Worm (Caenorhabditis elegans) whole organism, L4 larva: ENCODE measurements around the gene F52C9.5.

Source experiments
- F26F4.8 ChIP-seq: fragments of 200-800 bp; sonication (Bioruptor generic); conservative IDR thresholded peaks from 2 replicates; pipeline ENCODE4 v1.3.6; 2022; ENCODE audit warnings: missing genetic modification characterization, missing compliant biosample characterization
- F37D6.2 ChIP-seq: sonication (generic microtip); optimal IDR thresholded peaks from 2 replicates; lab custom pipeline; 2016; ENCODE audit warnings: mild to moderate bottlenecking, missing genetic modification characterization, missing compliant biosample characterization
- Y105C5A.15 ChIP-seq: fragments of 200-800 bp; sonication (Bioruptor generic); IDR thresholded peaks from 2 replicates; pipeline ENCODE4 v1.3.6; 2022; ENCODE audit warnings: missing genetic modification characterization, missing compliant biosample characterization
- Y48G9A.11 ChIP-seq: fragments of 200-800 bp; sonication (Bioruptor generic); IDR thresholded peaks from 2 replicates; pipeline ENCODE4 v1.3.6; 2022; ENCODE audit warnings: missing genetic modification reagents, missing genetic modification characterization, missing compliant biosample characterization
- ama-1 ChIP-seq: fragments of 150-350 bp; optimal IDR thresholded peaks from 2 replicates; lab custom pipeline; 2014; ENCODE audit warnings: inconsistent platforms, mixed read lengths
- attf-4 ChIP-seq: sonication (generic microtip); optimal IDR thresholded peaks from 3 replicates; lab custom pipeline; 2017; ENCODE audit warnings: missing biosample characterization, missing genetic modification characterization
- ceh-28 ChIP-seq: fragments of 150-350 bp; optimal IDR thresholded peaks from 2 replicates; lab custom pipeline; 2014; ENCODE audit warnings: missing biosample characterization, missing genetic modification reagents, missing genetic modification characterization
- ceh-62 ChIP-seq: sonication (generic microtip); optimal IDR thresholded peaks from 2 replicates; lab custom pipeline; 2017; ENCODE audit warnings: missing biosample characterization, missing genetic modification characterization
- daf-16 ChIP-seq, 3 experiments: sonication (generic microtip); optimal IDR thresholded peaks; 2 replicates each; lab custom pipeline; 2016 to 2017; ENCODE audit warnings: missing genetic modification characterization in 3 of 3, missing genetic modification reagents in 3 of 3, mild to moderate bottlenecking in 2 of 3, missing compliant biosample characterization in 2 of 3, missing biosample characterization in 1 of 3, moderate library complexity in 1 of 3
- daf-8 ChIP-seq: fragments of 200-800 bp; sonication (Bioruptor generic); IDR thresholded peaks from 2 replicates; pipeline ENCODE4 v1.3.6; 2022; ENCODE audit warnings: missing genetic modification characterization, missing compliant biosample characterization
- dmd-9 ChIP-seq: fragments of 200-800 bp; sonication (Bioruptor generic); IDR thresholded peaks from 2 replicates; pipeline ENCODE4 v1.3.6; 2022; ENCODE audit warnings: missing genetic modification reagents, missing genetic modification characterization, missing compliant biosample characterization
- dpl-1 ChIP-seq: fragments of 150-350 bp; optimal IDR thresholded peaks from 2 replicates; lab custom pipeline; 2014; ENCODE audit warnings: missing biosample characterization, missing genetic modification reagents, missing genetic modification characterization
- dve-1 ChIP-seq: sonication (generic microtip); optimal IDR thresholded peaks from 2 replicates; lab custom pipeline; 2017; ENCODE audit warnings: antibody characterized with exemption, mild to moderate bottlenecking, missing genetic modification characterization, missing compliant biosample characterization; ENCODE audit not compliant: insufficient read depth
- hlh-30 ChIP-seq: sonication (generic microtip); optimal IDR thresholded peaks from 2 replicates; lab custom pipeline; 2017; ENCODE audit warnings: antibody characterized with exemption, mild to moderate bottlenecking, missing genetic modification characterization, missing compliant biosample characterization; ENCODE audit not compliant: insufficient read depth
- hmg-1.1 ChIP-seq: fragments of 200-800 bp; sonication (Bioruptor generic); IDR thresholded peaks from 2 replicates; pipeline ENCODE4 v1.3.6; 2022; ENCODE audit warnings: missing genetic modification reagents, missing genetic modification characterization, missing compliant biosample characterization
- lsy-2 ChIP-seq, 2 experiments: fragments of 150-350 bp in 1 of 2; sonication (generic microtip) in 1 of 2; optimal IDR thresholded peaks; 2 replicates each; lab custom pipeline; 2014 to 2017; ENCODE audit warnings: missing biosample characterization in 2 of 2, missing genetic modification characterization in 2 of 2
- mep-1 ChIP-seq: fragments of 150-350 bp; sonication (generic microtip); optimal IDR thresholded peaks from 3 replicates; lab custom pipeline; 2014; ENCODE audit warnings: missing biosample characterization, missing genetic modification characterization
- mes-2 ChIP-seq: sonication (generic microtip); optimal IDR thresholded peaks from 2 replicates; lab custom pipeline; 2016; ENCODE audit warnings: missing genotype, mild to moderate bottlenecking, missing genetic modification characterization, missing compliant biosample characterization; ENCODE audit not compliant: poor library complexity, severe bottlenecking
- nhr-102 ChIP-seq: sonication (generic microtip); optimal IDR thresholded peaks from 2 replicates; lab custom pipeline; 2016; ENCODE audit warnings: mild to moderate bottlenecking, missing genetic modification characterization, moderate library complexity, missing compliant biosample characterization
- nhr-111 ChIP-seq: fragments of 200-800 bp; sonication (Bioruptor generic); optimal IDR thresholded peaks from 2 replicates; lab custom pipeline; 2018; ENCODE audit warnings: mild to moderate bottlenecking, missing genetic modification characterization, missing compliant biosample characterization
- nhr-42 ChIP-seq: fragments of 200-800 bp; sonication (Bioruptor generic); IDR thresholded peaks from 2 replicates; pipeline ENCODE4 v1.3.6; 2022; ENCODE audit warnings: missing genetic modification characterization, missing compliant biosample characterization
- nhr-6 ChIP-seq: fragments of 150-350 bp; optimal IDR thresholded peaks from 2 replicates; lab custom pipeline; 2014; ENCODE audit warnings: missing biosample characterization, missing genetic modification characterization
- nhr-76 ChIP-seq: fragments of 150-350 bp; optimal IDR thresholded peaks from 2 replicates; lab custom pipeline; 2014; ENCODE audit warnings: missing biosample characterization, missing genetic modification characterization
- pha-4 ChIP-seq, 2 experiments: fragments of 150-350 bp in 1 of 2; fragments of 200-800 bp in 1 of 2; sonication (Bioruptor generic) in 1 of 2; IDR thresholded peaks in 1 of 2; optimal IDR thresholded peaks in 1 of 2; 2 replicates each; pipeline versions ENCODE4 v1.3.6 to Lab custom; 2014 to 2022; ENCODE audit warnings: missing genetic modification characterization in 2 of 2, missing genetic modification reagents in 2 of 2, missing biosample characterization in 1 of 2, missing compliant biosample characterization in 1 of 2
- pqm-1 ChIP-seq: sonication (generic microtip); optimal IDR thresholded peaks from 2 replicates; lab custom pipeline; 2017; ENCODE audit warnings: missing biosample characterization, missing genetic modification characterization
- rbr-2 ChIP-seq: sonication (generic microtip); optimal IDR thresholded peaks from 2 replicates; lab custom pipeline; 2016; ENCODE audit warnings: missing genotype, missing genetic modification characterization, missing compliant biosample characterization
- spr-1 ChIP-seq: sonication (generic microtip); optimal IDR thresholded peaks from 2 replicates; lab custom pipeline; 2016; ENCODE audit warnings: mild to moderate bottlenecking, missing genetic modification characterization, missing compliant biosample characterization
- tra-1 ChIP-seq: fragments of 200-800 bp; sonication (Bioruptor generic); IDR thresholded peaks from 2 replicates; pipeline ENCODE4 v1.3.6; 2022; ENCODE audit warnings: missing genetic modification reagents, missing genetic modification characterization, missing compliant biosample characterization
- unc-130 ChIP-seq: sonication (generic microtip); optimal IDR thresholded peaks from 2 replicates; lab custom pipeline; 2016; ENCODE audit warnings: missing genetic modification reagents, missing genetic modification characterization, missing compliant biosample characterization
- unc-62 ChIP-seq, 3 experiments: fragments of 150-350 bp in 1 of 3; sonication (generic microtip); optimal IDR thresholded peaks in 2 of 3; peaks in 1 of 3; 1 replicate in 1 of 3; 2 replicates in 2 of 3; lab custom pipeline; 2014 to 2017; ENCODE audit warnings: missing biosample characterization in 3 of 3, missing genetic modification characterization in 3 of 3, missing genetic modification reagents in 3 of 3, missing genotype in 1 of 3
- zfp-2 ChIP-seq: sonication (generic microtip); optimal IDR thresholded peaks from 2 replicates; lab custom pipeline; 2016; ENCODE audit warnings: mild to moderate bottlenecking, missing genetic modification characterization, missing compliant biosample characterization
- ztf-7 ChIP-seq: fragments of 150-350 bp; optimal IDR thresholded peaks from 2 replicates; lab custom pipeline; 2014; ENCODE audit warnings: missing biosample characterization, missing genetic modification characterization

F52C9.5 gene

DNA sequence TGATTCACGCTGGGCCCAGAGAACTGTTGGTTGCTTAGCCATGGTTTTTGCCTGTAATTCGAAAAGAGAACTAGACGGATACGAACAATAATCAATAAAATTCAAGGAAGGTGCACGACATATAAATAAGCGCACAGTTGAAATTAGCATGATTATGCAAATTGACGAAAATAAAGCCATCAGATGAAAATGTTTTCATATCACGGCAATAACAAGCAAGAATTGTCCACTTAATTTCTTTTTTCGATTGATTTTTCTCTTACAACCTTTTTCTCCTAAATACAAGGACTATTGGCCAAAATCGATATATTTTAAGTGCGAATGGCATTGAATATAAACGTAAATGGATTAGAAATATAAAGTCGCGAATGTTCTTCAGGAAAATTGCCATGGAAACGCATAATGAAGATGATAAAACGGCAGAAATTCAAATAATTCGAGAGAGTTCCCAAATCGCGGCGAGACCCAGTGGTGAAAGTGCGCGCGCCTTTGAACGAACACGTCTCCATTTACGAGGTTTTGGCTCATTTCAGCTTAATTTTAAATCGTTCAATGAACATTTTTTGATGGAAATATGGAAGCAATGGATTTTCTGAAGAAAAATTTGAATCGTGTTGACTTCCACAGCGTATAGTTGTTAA lies 27.2 kb upstream of the F52C9.5 start, which contains the start of the genes daf-41 and toc-1:
TSS of gene daf-41 (minus strand) at position 51 of the 641 bp plus-strand sequence.
TSS of gene toc-1 (plus strand) at position 537 of the 641 bp plus-strand sequence.
- TF ChIP-seq nhr-76: no peak
- no peak for TF ChIP-seq pha-4 (GFP tag; IDR thresholded peaks at IDR 0.05; lab: Robert Waterston, UW)
- peak; percentile 75 for TF ChIP-seq pha-4 (tag; optimal IDR thresholded peaks at IDR 0.05; lab: Kevin White, UChicago)
- TF ChIP-seq dpl-1 (GFP tag; lab: Kevin White, UChicago): peak; percentile 60
- peak; percentile 44 for TF ChIP-seq mep-1
- peak; percentile 71 for TF ChIP-seq mes-2 (tag; lab: Kevin White, UChicago)
- no peak for TF ChIP-seq F37D6.2 (tag; lab: Kevin White, UChicago)
- no peak for TF ChIP-seq daf-16 (GFP tag; optimal IDR thresholded peaks at IDR 0.05; lab: Kevin White, UChicago)
- peak; percentile 24 for TF ChIP-seq daf-16 (tag; optimal IDR thresholded peaks at IDR 0.05; lab: Kevin White, UChicago)
- TF ChIP-seq lsy-2 (tag; optimal IDR thresholded peaks at IDR 0.05; lab: Kevin White, UChicago): peak in 1 of 2 experiments; percentile 77
- peak; percentile 17 for TF ChIP-seq ztf-7 (tag; lab: Kevin White, UChicago)
- TF ChIP-seq dmd-9: no peak
- peak in 1 of 2 experiments; percentile 50 for TF ChIP-seq unc-62 (GFP tag; optimal IDR thresholded peaks at IDR 0.05 in 1 of 2; lab: Kevin White, UChicago)
- TF ChIP-seq unc-62 (tag; optimal IDR thresholded peaks at IDR 0.05; lab: Kevin White, UChicago): no peak
- peak; percentile 25 for TF ChIP-seq dve-1 (tag; lab: Kevin White, UChicago)
- peak; percentile 10 for TF ChIP-seq hlh-30 (tag; lab: Kevin White, UChicago)
- peak; percentile 25 for TF ChIP-seq rbr-2 (tag; lab: Kevin White, UChicago)

DNA sequence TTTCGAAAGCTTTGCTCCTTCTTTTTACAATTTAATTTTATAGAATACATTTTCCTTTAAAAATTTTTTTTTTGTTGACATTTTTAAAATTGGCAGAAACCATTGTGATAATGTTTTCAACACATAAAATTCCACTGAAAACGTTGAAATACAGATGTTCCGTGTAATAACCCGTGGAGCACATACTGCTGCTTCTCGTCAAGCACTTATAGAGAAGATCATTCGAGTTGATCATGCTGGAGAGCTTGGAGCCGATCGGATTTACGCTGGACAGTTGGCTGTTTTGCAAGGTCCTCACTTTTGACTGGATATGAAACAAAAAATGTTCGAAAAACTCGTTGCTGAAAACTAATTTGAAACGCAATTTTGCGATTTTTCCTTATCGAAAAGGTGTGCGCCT lies 24.3 kb upstream of the F52C9.5 start, which contains the start of gene clk-1:
TSS of gene clk-1 (plus strand) at position 155 of the 400 bp plus-strand sequence.
- no peak for TF ChIP-seq hmg-1.1 (GFP tag; lab: Robert Waterston, UW)
- TF ChIP-seq zfp-2 (tag; lab: Kevin White, UChicago): no peak
- TF ChIP-seq nhr-111 (GFP tag; lab: Kevin White, UChicago): peak; percentile 31
- TF ChIP-seq ama-1 (lab: Kevin White, UChicago): peak; percentile 50
- no peak for TF ChIP-seq ztf-7 (tag; lab: Kevin White, UChicago)
- no peak for TF ChIP-seq F37D6.2 (tag; lab: Kevin White, UChicago)
- TF ChIP-seq Y105C5A.15: 0 out of 2 replicates have a peak, but pooled peaks have one; percentile 12
- peak; percentile 50; the same call in 1 of the 2 replicates for TF ChIP-seq nhr-42 (GFP tag; lab: Robert Waterston, UW)
- peak in 1 of 2 experiments; percentile 24 for TF ChIP-seq unc-62 (GFP tag; optimal IDR thresholded peaks at IDR 0.05 in 1 of 2; lab: Kevin White, UChicago)
- TF ChIP-seq unc-62 (tag; optimal IDR thresholded peaks at IDR 0.05; lab: Kevin White, UChicago): no peak
- TF ChIP-seq ceh-62 (tag; lab: Kevin White, UChicago): no peak
- TF ChIP-seq daf-8: no peak
- 0 out of 2 replicates have a peak, but pooled peaks have one; percentile 56 for TF ChIP-seq F26F4.8 (GFP tag; lab: Robert Waterston, UW)
- TF ChIP-seq dmd-9: no peak
- no peak for TF ChIP-seq unc-130 (GFP tag; lab: Kevin White, UChicago)
- TF ChIP-seq nhr-102 (tag; lab: Kevin White, UChicago): peak; percentile 13
- TF ChIP-seq Y48G9A.11 (GFP tag; lab: Robert Waterston, UW): 0 out of 2 replicates have a peak, but pooled peaks have one; percentile 7

DNA sequence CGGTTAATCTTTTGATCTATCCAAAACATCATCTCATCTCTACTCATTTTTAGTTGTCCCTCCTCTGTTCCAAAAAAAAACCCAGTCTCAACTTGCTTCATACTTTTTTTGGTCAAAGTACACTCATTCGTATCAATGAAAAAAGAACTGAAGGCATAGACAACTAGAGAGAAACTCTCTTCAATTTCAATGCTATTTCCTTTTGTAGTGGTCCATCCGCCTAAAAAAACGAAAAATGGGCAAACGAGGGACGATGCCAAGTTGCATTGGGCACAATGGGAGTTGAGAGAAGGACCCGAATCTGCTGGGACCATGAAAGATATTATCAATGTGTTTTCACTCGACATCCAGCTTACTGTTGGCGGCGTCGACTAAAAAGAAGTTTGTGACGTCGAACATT lies 21.8 kb upstream of the F52C9.5 start:
- TF ChIP-seq hmg-1.1 (GFP tag; lab: Robert Waterston, UW) (0 out of 2 replicates have a peak, but pooled peaks have one; percentile 9), rbr-2 (tag; lab: Kevin White, UChicago) (peak; percentile 11), nhr-6 (tag; lab: Kevin White, UChicago) (no peak), ceh-28 (tag; lab: Kevin White, UChicago) (no peak), spr-1 (tag; lab: Kevin White, UChicago) (no peak), mep-1 (peak; percentile 12), attf-4 (tag; lab: Kevin White, UChicago) (no peak), pqm-1 (no peak), tra-1 (GFP tag; lab: Robert Waterston, UW) (0 out of 2 replicates have a peak, but pooled peaks have one; percentile 29), lsy-2 (tag; optimal IDR thresholded peaks at IDR 0.05; lab: Kevin White, UChicago) (peak in 1 of 2 experiments; percentile 64)
